Worm (Caenorhabditis elegans) whole organism, L3 larva: ENCODE measurements around the gene R155.5.

Source experiments
- jun-1 ChIP-seq: fragments of 150-350 bp; optimal IDR thresholded peaks from 2 replicates; lab custom pipeline; 2014; ENCODE audit warnings: missing biosample characterization, missing genetic modification reagents, missing genetic modification characterization
- skn-1 ChIP-seq: fragments of 150-350 bp; optimal IDR thresholded peaks from 2 replicates; lab custom pipeline; 2014; ENCODE audit warnings: missing biosample characterization, missing genetic modification characterization
- snpc-4 ChIP-seq: fragments of 150-350 bp; optimal IDR thresholded peaks from 2 replicates; lab custom pipeline; 2014; ENCODE audit warnings: missing biosample characterization, missing genetic modification characterization
- ztf-4 ChIP-seq: fragments of 150-350 bp; optimal IDR thresholded peaks from 2 replicates; lab custom pipeline; 2014; ENCODE audit warnings: missing biosample characterization, missing genetic modification characterization

DNA sequence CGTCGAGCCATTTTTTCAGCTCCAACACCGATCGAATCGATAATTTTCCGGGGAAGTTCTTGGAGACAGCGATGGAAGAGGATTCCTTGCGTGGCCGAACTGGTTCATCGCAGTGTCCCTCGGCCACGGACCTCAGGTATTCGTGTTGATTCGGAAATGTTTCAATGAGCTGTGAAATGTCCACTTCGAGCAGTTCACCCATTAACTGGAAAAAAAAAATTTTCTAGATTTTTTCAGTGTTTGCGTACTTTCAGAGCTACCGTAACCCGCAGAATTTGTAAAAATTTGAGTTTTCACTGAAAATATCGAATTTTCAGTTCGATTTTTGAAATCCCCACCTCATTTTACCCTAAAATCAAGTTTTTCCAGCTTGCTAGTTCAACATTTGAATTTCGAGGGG lies 22.5 kb downstream of the R155.5 start:
- TF ChIP-seq skn-1 (tag; lab: Kevin White, UChicago) (no peak), jun-1 (no peak), snpc-4 (no peak), ztf-4 (tag; lab: Kevin White, UChicago) (no peak)
